Worm (Caenorhabditis elegans) whole organism, early embryonic: ENCODE data around the gene F21G4.1.
A peak's percentile ranks its signal among the peaks of the same experiment; 100 is the strongest.

Experiments
- B0310.2 ChIP-seq: sonication (generic microtip); optimal IDR thresholded peaks from 2 replicates; lab custom pipeline; 2016; ENCODE audit warnings: mild to moderate bottlenecking, missing genetic modification characterization, missing compliant biosample characterization
- F13C5.2 ChIP-seq: sonication (generic microtip); optimal IDR thresholded peaks from 2 replicates; lab custom pipeline; 2017; ENCODE audit warnings: mild to moderate bottlenecking, missing genetic modification characterization, inconsistent platforms, missing compliant biosample characterization
- aly-1 ChIP-seq: sonication (generic microtip); optimal IDR thresholded peaks from 2 replicates; lab custom pipeline; 2016; ENCODE audit warnings: missing genetic modification characterization, missing compliant biosample characterization
- ama-1 ChIP-seq: fragments of 150-350 bp; optimal IDR thresholded peaks from 2 replicates; lab custom pipeline; 2014
- ceh-13 ChIP-seq: fragments of 200-800 bp; sonication (Bioruptor generic); optimal IDR thresholded peaks from 2 replicates; lab custom pipeline; 2018; ENCODE audit warnings: mild to moderate bottlenecking, missing genetic modification characterization, missing compliant biosample characterization
- ceh-36 ChIP-seq: sonication (generic microtip); optimal IDR thresholded peaks from 2 replicates; lab custom pipeline; 2016; ENCODE audit warnings: missing genetic modification characterization, inconsistent platforms, missing compliant biosample characterization
- ets-7 ChIP-seq: sonication (generic microtip); optimal IDR thresholded peaks from 2 replicates; lab custom pipeline; 2016; ENCODE audit warnings: missing genotype, missing genetic modification characterization, missing compliant biosample characterization
- flt-1 ChIP-seq: fragments of 200-800 bp; sonication (Bioruptor generic); IDR thresholded peaks from 2 replicates; pipeline ENCODE4 v1.3.6; 2022; ENCODE audit warnings: missing genetic modification characterization, missing compliant biosample characterization
- hmbx-1 ChIP-seq: sonication (generic microtip); optimal IDR thresholded peaks from 2 replicates; lab custom pipeline; 2016; ENCODE audit warnings: mild to moderate bottlenecking, missing genetic modification characterization, missing compliant biosample characterization
- hmg-4 ChIP-seq: fragments of 200-800 bp; sonication (Bioruptor generic); optimal IDR thresholded peaks from 2 replicates; lab custom pipeline; 2018; ENCODE audit warnings: mild to moderate bottlenecking, missing genetic modification characterization, missing compliant biosample characterization
- hnd-1 ChIP-seq: sonication (generic microtip); optimal IDR thresholded peaks from 2 replicates; lab custom pipeline; 2016; ENCODE audit warnings: missing genetic modification characterization, missing compliant biosample characterization
- pes-1 ChIP-seq: fragments of 200-800 bp; sonication (Bioruptor generic); IDR thresholded peaks from 2 replicates; pipeline ENCODE4 v1.3.6; 2022; ENCODE audit warnings: missing genetic modification reagents, missing genetic modification characterization, missing compliant biosample characterization
- scrt-1 ChIP-seq: fragments of 200-800 bp; sonication (Bioruptor generic); IDR thresholded peaks from 2 replicates; pipeline ENCODE4 v1.3.6; 2022; ENCODE audit warnings: missing genetic modification characterization, missing compliant biosample characterization
- sea-1 ChIP-seq: fragments of 200-800 bp; sonication (Bioruptor generic); conservative IDR thresholded peaks from 2 replicates; pipeline ENCODE4 v1.3.6; 2022; ENCODE audit warnings: missing genetic modification characterization, missing compliant biosample characterization
- tbx-11 ChIP-seq: fragments of 200-800 bp; sonication (Bioruptor generic); IDR thresholded peaks from 2 replicates; pipeline ENCODE4 v1.3.6; 2022; ENCODE audit warnings: missing genetic modification characterization, missing compliant biosample characterization
- tbx-37 ChIP-seq: fragments of 200-800 bp; sonication (Bioruptor generic); conservative IDR thresholded peaks from 2 replicates; pipeline ENCODE4 v1.3.6; 2022; ENCODE audit warnings: missing genetic modification reagents, missing genetic modification characterization, missing compliant biosample characterization
- tra-4 ChIP-seq: sonication (generic microtip); optimal IDR thresholded peaks from 2 replicates; lab custom pipeline; 2017; ENCODE audit warnings: missing genetic modification characterization, missing compliant biosample characterization

The F21G4.1 gene

DNA sequence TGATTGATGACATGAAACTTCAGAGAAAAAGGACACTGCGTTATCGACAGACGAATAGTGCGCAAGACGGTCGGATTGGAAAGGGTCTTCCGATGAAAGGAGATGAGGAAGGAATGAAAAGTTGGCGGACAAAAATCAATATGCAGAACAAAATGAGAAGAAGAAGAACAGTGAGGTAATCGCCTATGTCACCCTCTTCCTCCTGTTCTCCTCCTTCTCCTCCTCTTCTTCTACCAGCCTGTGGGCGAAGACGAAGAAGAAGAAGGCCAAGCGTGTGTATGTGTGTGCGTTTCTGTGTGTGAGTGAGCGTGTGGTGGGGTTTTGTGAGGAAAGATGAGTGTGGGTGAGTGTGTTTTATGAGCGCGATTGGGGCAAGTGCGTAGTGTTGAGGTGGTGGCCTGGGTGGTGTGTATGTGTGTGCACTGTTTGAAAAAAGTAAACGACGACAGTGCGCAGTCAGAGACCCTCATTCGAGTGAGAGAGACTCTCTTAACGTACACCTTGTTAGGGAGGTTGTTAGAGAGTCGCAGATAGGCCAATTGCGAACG, 40.2 kb upstream of the F21G4.1 start, which contains the start of gene tsp-21:
tsp-21 (plus strand) TSS at position 146 of the 548 bp plus-strand sequence.
- peak; percentile 68; the same call in 1 of the 2 replicates for TF ChIP-seq scrt-1 (GFP tag; lab: Robert Waterston, UW)
- peak; percentile 5; the same call in 1 of the 2 replicates for TF ChIP-seq flt-1
- no peak for TF ChIP-seq hnd-1 (tag; lab: Kevin White, UChicago)
- TF ChIP-seq hmg-4 (GFP tag; lab: Kevin White, UChicago), result peak; percentile 97
- TF ChIP-seq aly-1 (tag; lab: Kevin White, UChicago), result peak; percentile 66
- peak; percentile 5 for TF ChIP-seq ceh-13 (GFP tag; lab: Kevin White, UChicago)
- no peak for TF ChIP-seq tra-4
- TF ChIP-seq F13C5.2 (tag; lab: Kevin White, UChicago), result peak; percentile 86
- TF ChIP-seq B0310.2 (tag; lab: Kevin White, UChicago), result peak; percentile 59
- TF ChIP-seq tbx-11, result no peak
- TF ChIP-seq hmbx-1, result no peak
- TF ChIP-seq tbx-37 (GFP tag; lab: Robert Waterston, UW), result peak; percentile 33; the same call in 1 of the 2 replicates
- TF ChIP-seq ama-1, result no peak
- TF ChIP-seq ets-7 (tag; lab: Kevin White, UChicago), result peak; percentile 52
- TF ChIP-seq pes-1, result no peak
- peak; percentile 45 for TF ChIP-seq ceh-36 (tag; lab: Kevin White, UChicago)
- TF ChIP-seq sea-1 (GFP tag; lab: Robert Waterston, UW), result peak; percentile 19; the same call in 1 of the 2 replicates

DNA sequence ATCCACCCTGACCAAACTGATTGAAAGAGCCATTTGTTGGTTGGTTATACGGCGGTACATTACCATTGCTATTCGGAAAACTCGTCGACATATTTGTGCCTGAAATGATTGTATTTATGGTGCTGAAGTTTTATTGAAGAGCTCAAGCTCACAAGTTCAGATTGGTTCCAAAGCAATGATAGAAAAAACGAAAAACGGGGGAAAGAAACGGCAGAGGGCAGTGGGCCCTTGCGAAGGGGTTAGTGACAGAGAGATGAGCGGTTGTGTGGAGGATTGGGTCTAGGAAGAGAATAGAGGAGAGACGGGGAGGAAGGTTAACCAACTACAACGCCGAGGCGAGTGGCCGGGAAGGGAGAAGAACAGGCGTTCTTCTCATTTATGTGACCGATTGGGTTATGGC, 39.2 kb upstream of the F21G4.1 start, which contains the start of gene nra-3:
nra-3 (minus strand) TSS at position 101 of the 400 bp plus-strand sequence.
- 0 out of 2 replicates have a peak, but pooled peaks have one; percentile 27 for TF ChIP-seq sea-1 (GFP tag; lab: Robert Waterston, UW)
- TF ChIP-seq hmg-4 (GFP tag; lab: Kevin White, UChicago), result peak; percentile 61
- TF ChIP-seq hmbx-1, result no peak
- TF ChIP-seq tbx-11, result 0 out of 2 replicates have a peak, but pooled peaks have one; percentile 16
- TF ChIP-seq flt-1, result no peak

DNA sequence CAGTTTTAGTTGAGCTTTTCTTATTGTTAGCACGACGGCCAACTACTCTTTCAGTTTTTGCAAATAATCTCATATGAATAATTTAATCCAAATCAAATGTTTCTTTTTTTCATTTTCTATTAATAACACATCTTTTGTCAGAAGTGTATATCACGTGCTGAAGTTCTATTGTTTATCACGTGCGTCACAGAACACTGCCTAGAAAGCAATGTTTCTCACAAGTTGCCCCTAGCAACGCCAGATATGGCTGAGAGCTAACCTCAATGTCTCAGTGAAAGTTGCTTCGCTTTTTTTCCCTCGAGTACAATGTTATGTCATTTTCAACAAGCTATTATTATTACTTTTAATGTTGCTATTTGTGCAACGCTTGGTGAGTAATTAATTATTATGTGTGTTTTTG, 35.9 kb upstream of the F21G4.1 start:
- TF ChIP-seq B0310.2 (tag; lab: Kevin White, UChicago), result no peak
- no peak for TF ChIP-seq tbx-37 (GFP tag; lab: Robert Waterston, UW)
- TF ChIP-seq ceh-13 (GFP tag; lab: Kevin White, UChicago), result no peak
- TF ChIP-seq scrt-1 (GFP tag; lab: Robert Waterston, UW), result no peak

DNA sequence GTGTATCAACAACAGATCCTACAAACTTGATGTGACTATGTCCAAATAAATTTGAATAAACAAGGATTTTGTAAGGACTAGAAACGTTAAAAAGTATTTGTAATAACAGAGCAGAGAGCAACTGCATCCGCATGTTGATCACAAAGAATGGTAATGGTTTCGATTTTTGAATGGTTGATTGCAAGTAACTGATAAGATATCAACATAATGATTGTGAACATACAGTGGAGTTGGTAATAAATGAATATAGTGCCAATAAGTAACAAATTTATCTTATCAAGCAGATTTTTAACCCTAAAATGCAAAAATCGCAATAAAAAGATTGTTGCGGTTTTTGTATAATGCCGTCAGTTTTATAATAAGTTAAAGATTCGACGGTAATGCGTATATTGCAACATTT, 32.8 kb upstream of the F21G4.1 start, which contains the start of gene ugt-23:
ugt-23 (minus strand) TSS at position 212 of the 400 bp plus-strand sequence.
- TF ChIP-seq hnd-1 (tag; lab: Kevin White, UChicago), result no peak
- TF ChIP-seq ceh-36 (tag; lab: Kevin White, UChicago), result no peak
- no peak for TF ChIP-seq aly-1 (tag; lab: Kevin White, UChicago)
- TF ChIP-seq hmg-4 (GFP tag; lab: Kevin White, UChicago), result no peak
- no peak for TF ChIP-seq ets-7 (tag; lab: Kevin White, UChicago)
- TF ChIP-seq tbx-37 (GFP tag; lab: Robert Waterston, UW), result no peak
- TF ChIP-seq B0310.2 (tag; lab: Kevin White, UChicago), result no peak
- TF ChIP-seq F13C5.2 (tag; lab: Kevin White, UChicago), result no peak
- TF ChIP-seq pes-1, result no peak
- TF ChIP-seq ama-1, result no peak
- no peak for TF ChIP-seq tbx-11
- TF ChIP-seq ceh-13 (GFP tag; lab: Kevin White, UChicago), result no peak
- no peak for TF ChIP-seq hmbx-1
- no peak for TF ChIP-seq flt-1
- TF ChIP-seq scrt-1 (GFP tag; lab: Robert Waterston, UW), result no peak
- no peak for TF ChIP-seq sea-1 (GFP tag; lab: Robert Waterston, UW)

DNA sequence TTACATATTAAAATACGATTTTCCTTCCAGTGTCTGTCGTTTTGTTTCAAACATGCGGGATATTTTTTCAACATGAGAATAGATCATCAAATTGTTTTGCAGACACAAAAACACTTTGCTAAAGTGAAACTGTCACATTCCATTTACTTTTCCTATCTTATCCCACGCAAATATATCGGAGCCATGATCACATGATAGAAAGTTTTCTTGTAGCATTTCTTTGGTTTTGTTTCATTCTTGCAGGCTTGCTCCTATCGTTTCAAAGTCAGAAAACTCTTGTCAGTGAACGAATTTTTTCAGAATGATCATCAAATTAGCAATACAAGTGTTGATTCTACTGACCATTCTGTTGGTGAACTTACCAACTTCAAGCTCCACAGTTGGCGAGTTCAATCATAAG, 29.1 kb upstream of the F21G4.1 start, which contains the start of gene C17G1.2:
C17G1.2 (plus strand) TSS at position 301 of the 400 bp plus-strand sequence.
- TF ChIP-seq tbx-37 (GFP tag; lab: Robert Waterston, UW), result no peak

DNA sequence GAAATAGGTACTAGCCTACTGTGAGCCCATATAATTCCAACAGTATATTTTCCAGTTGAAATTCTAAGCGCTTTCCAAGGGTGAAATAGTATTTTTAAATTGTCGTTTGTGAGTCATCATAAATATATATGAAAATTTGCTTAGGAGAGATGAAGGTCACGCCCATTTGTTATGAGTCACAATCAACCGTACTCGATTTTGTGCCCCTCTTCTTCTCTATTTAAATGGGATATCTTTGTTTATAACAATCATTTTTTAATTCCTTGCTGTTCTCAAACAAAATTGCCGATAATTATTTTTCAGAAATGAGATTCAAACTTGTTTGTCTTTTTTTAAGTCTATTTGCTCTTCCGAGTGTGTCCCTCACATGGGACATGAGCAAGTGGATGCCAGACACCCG, 26.9 kb upstream of the F21G4.1 start, which contains the start of gene folr-1:
folr-1 (plus strand) TSS at position 301 of the 400 bp plus-strand sequence.
- TF ChIP-seq pes-1 (no peak), tbx-11 (no peak), ceh-13 (GFP tag; lab: Kevin White, UChicago) (no peak), tra-4 (no peak)

DNA sequence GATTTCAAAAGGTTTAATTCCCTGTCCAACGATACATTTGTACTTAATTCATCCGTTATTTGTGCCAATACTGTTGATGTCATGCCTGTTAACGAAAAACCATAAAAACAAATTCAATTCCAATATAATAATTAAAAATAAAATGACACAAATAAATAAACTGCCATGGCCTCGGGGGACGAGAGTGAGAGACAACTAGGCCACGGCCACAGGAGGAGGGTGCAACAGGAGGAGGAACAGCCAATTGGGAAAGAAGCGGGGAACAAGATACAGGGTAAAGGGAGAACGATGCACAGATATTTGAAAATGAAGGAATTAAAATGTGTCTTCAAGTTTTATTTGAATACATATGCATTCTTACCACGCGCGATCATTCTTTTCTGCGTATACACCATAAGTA, 25.2 kb upstream of the F21G4.1 start, which contains the start of gene F21G4.6:
F21G4.6 (minus strand) TSS at position 87 of the 400 bp plus-strand sequence.
- no peak for TF ChIP-seq F13C5.2 (tag; lab: Kevin White, UChicago)
- TF ChIP-seq hmg-4 (GFP tag; lab: Kevin White, UChicago), result no peak
- 0 out of 2 replicates have a peak, but pooled peaks have one; percentile 33 for TF ChIP-seq tbx-37 (GFP tag; lab: Robert Waterston, UW)
- TF ChIP-seq tbx-11, result no peak
- no peak for TF ChIP-seq flt-1
- no peak for TF ChIP-seq pes-1

DNA sequence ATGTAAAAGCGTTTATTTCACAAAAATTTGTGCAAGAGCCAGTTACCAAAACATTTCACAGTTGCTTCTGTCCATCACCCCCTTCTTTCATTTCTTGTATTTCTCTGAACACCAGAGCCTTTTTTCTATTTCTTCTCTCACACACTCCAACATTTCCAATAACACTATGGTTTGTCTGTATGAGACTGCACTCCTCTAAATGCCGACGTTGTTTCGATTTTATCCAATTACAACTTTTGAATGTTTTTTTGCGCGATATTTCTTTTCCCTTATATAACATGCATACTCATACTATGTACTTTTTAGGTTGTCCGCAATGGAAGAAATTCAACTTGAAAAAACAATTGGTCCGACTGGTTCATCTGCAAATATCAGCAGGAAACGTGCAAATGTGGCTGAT, 13.7 kb upstream of the F21G4.1 start, which contains the start of gene F21G4.5:
F21G4.5 (plus strand) TSS at position 301 of the 400 bp plus-strand sequence.
- TF ChIP-seq scrt-1 (GFP tag; lab: Robert Waterston, UW) (no peak), tbx-11 (no peak), hmg-4 (GFP tag; lab: Kevin White, UChicago) (no peak), pes-1 (no peak), flt-1 (no peak), ets-7 (tag; lab: Kevin White, UChicago) (no peak), ceh-13 (GFP tag; lab: Kevin White, UChicago) (no peak), aly-1 (tag; lab: Kevin White, UChicago) (no peak), hmbx-1 (no peak), sea-1 (GFP tag; lab: Robert Waterston, UW) (no peak), B0310.2 (tag; lab: Kevin White, UChicago) (no peak), tbx-37 (GFP tag; lab: Robert Waterston, UW) (no peak), ceh-36 (tag; lab: Kevin White, UChicago) (no peak), tra-4 (no peak), ama-1 (no peak), hnd-1 (tag; lab: Kevin White, UChicago) (no peak)
